Fruit fly (Drosophila melanogaster): Measurements from ENCODE around the gene CG16758.
A peak's percentile ranks its signal among the peaks of the same experiment; 100 is the strongest.

CG16758 gene

DNA sequence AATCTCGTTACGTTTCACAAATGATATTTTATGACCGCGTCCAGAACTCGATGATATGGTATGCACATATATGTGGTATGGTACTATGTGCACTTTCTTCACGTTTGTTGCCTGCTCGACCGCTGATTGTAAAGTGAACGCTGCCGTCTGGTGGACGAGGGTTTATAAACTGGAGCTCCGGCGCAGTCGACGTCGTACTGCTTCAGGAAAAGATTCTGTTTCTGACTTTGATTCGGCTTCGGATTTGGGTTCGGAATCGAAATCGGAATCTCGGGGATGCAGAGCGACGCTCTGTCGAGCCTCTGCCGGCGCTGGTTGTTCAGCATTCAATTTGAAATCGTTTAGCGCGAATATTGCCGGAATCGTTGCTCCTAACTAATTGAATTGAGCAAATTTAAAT lies at the start of gene CG16758:
CG16758 (minus strand) TSS at position 142 of the 400 bp plus-strand sequence.
- TF ChIP-seq pan (optimal IDR thresholded peaks at IDR 0.05) = no peak

dm6 chr3L:2552116-2552843 lies 48.9 kb upstream of the CG16758 start:
- no peak for TF ChIP-seq psq (optimal IDR thresholded peaks at IDR 0.05)
- TF ChIP-seq usp (GFP tag; optimal IDR thresholded peaks at IDR 0.05) = no peak
- no peak for TF ChIP-seq EcR (GFP tag; optimal IDR thresholded peaks at IDR 0.05)
- no peak for TF ChIP-seq pan (optimal IDR thresholded peaks at IDR 0.05)
- no peak for TF ChIP-seq Dll (optimal IDR thresholded peaks at IDR 0.05)
- TF ChIP-seq CG8478 (optimal IDR thresholded peaks at IDR 0.05) = no peak

dm6 chr3L:2551137-2551676 lies 47.8 kb upstream of the CG16758 start:
- no peak for TF ChIP-seq Dll (optimal IDR thresholded peaks at IDR 0.05)
- TF ChIP-seq CG8478 (optimal IDR thresholded peaks at IDR 0.05) = no peak
- TF ChIP-seq psq (optimal IDR thresholded peaks at IDR 0.05) = no peak
- no peak for TF ChIP-seq pan (optimal IDR thresholded peaks at IDR 0.05)
- no peak for TF ChIP-seq EcR (GFP tag; optimal IDR thresholded peaks at IDR 0.05)
- no peak for TF ChIP-seq usp (GFP tag; optimal IDR thresholded peaks at IDR 0.05)

- TF ChIP-seq psq (optimal IDR thresholded peaks at IDR 0.05) = no peak
- TF ChIP-seq usp (GFP tag; optimal IDR thresholded peaks at IDR 0.05) = no peak
- no peak for TF ChIP-seq pan (optimal IDR thresholded peaks at IDR 0.05)
- TF ChIP-seq Dll (optimal IDR thresholded peaks at IDR 0.05) = no peak
- TF ChIP-seq EcR (GFP tag; optimal IDR thresholded peaks at IDR 0.05) = no peak
- TF ChIP-seq CG8478 (optimal IDR thresholded peaks at IDR 0.05) = no peak
Measured at dm6 chr3L:2548932-2549331, 45.5 kb upstream of the CG16758 start.

DNA sequence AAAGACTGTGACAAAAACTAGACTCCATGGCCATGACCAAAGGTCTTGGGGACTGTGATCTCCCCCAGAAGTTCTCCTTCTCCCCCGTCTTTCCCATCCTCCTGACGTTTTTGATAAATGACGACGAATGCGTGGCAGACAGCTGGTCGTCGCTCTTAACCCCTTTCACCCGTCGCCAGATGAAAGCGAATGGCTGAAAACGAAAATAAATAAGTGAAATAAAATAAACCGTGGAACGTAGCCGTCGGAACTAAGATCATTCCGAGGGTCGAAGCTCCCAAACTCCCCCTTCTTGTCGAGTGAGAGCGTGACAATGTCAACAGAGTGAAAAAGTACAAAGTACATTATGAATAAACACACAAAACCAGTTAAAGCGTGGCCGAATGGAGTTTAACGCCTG lies 42.5 kb upstream of the CG16758 start:
- no peak for TF ChIP-seq psq (optimal IDR thresholded peaks at IDR 0.05)
- TF ChIP-seq Dll (optimal IDR thresholded peaks at IDR 0.05) = no peak
- TF ChIP-seq EcR (GFP tag; optimal IDR thresholded peaks at IDR 0.05) = no peak
- TF ChIP-seq pan (optimal IDR thresholded peaks at IDR 0.05) = no peak
- TF ChIP-seq usp (GFP tag; optimal IDR thresholded peaks at IDR 0.05) = no peak

- no peak for TF ChIP-seq usp (GFP tag; optimal IDR thresholded peaks at IDR 0.05)
Measured at dm6 chr3L:2545077-2545453, 41.7 kb upstream of the CG16758 start.

DNA sequence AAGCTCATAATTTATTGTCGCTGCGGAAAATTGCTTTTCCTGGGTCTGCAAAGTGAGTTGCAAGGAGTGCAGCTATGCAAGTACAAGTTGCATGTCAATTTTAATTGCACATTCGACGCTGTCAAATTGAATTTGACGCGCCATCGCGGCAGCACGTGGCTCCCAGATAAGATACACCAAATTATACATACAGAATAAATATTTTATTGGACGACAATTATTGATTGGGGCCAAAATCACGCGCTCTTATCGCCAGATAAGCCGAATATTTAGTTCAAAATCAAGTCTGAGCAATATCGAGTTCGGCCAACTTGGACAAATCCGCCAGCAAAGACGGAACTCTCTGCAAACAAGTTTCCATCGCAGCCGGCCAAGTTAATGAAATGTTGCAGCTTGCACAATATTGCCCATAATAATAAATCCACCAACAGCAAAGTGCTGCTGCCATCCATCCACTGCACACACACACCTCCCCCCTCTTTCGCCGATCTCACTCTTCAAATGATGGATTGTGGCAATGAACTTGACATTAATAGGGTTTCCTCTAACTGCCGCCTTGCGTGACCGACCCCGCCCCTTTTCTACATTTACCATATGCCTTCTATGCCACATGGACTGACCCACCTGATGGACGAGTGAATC lies 41.1 kb upstream of the CG16758 start:
- TF ChIP-seq pan (optimal IDR thresholded peaks at IDR 0.05) (no peak), psq (optimal IDR thresholded peaks at IDR 0.05) (no peak), usp (GFP tag; optimal IDR thresholded peaks at IDR 0.05) (no peak), Dll (optimal IDR thresholded peaks at IDR 0.05) (no peak), EcR (GFP tag; optimal IDR thresholded peaks at IDR 0.05) (no peak), CG8478 (optimal IDR thresholded peaks at IDR 0.05) (no peak)

dm6 chr3L:2541361-2541760 lies 38.0 kb upstream of the CG16758 start:
- no peak for TF ChIP-seq Dll (optimal IDR thresholded peaks at IDR 0.05)
- no peak for TF ChIP-seq psq (optimal IDR thresholded peaks at IDR 0.05)
- no peak for TF ChIP-seq EcR (GFP tag; optimal IDR thresholded peaks at IDR 0.05)
- no peak for TF ChIP-seq usp (GFP tag; optimal IDR thresholded peaks at IDR 0.05)
- no peak for TF ChIP-seq pan (optimal IDR thresholded peaks at IDR 0.05)
- TF ChIP-seq CG8478 (optimal IDR thresholded peaks at IDR 0.05) = no peak

DNA sequence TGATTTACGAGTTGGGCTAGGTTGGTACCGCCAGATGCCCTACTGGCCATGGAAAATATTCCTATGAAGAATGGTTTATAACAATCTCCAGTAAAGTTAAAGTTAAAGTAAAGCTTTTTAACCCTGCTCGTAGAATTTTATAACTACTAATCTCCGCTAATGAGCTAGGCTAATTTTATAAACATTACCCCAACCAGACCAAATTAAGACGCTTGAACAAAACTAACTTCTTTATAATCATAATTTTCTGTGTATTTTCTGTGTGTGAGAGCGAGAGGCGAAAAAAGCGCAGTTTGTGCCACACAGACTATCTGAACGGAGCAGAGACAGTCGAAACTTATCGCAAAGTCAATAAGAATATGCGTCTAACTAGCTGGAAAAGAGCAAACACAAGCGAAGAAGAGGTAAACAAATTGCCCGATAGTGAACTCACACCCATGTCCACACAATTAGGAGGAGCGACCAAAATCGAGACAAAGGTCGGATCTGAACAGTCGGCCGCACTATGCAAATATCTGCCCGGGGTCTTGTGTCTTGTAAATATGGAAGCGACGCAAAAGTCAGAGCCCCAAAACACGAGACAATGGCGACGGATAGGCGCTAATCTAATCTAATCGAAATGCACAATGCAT lies 33.7 kb upstream of the CG16758 start:
- no peak for TF ChIP-seq pan (optimal IDR thresholded peaks at IDR 0.05)
- TF ChIP-seq psq (optimal IDR thresholded peaks at IDR 0.05) = no peak
- no peak for TF ChIP-seq Dll (optimal IDR thresholded peaks at IDR 0.05)
- TF ChIP-seq CG8478 (optimal IDR thresholded peaks at IDR 0.05) = no peak
- TF ChIP-seq EcR (GFP tag; optimal IDR thresholded peaks at IDR 0.05) = no peak
- no peak for TF ChIP-seq usp (GFP tag; optimal IDR thresholded peaks at IDR 0.05)

- TF ChIP-seq CG8478 (optimal IDR thresholded peaks at IDR 0.05) (no peak), pan (optimal IDR thresholded peaks at IDR 0.05) (no peak), psq (optimal IDR thresholded peaks at IDR 0.05) (no peak), usp (GFP tag; optimal IDR thresholded peaks at IDR 0.05) (no peak), Dll (optimal IDR thresholded peaks at IDR 0.05) (no peak), EcR (GFP tag; optimal IDR thresholded peaks at IDR 0.05) (no peak)
Measured at dm6 chr3L:2533732-2534073, 30.3 kb upstream of the CG16758 start.

- TF ChIP-seq Dll (optimal IDR thresholded peaks at IDR 0.05) = no peak
- peak in 1 of 2 experiments; percentile 45 for TF ChIP-seq EcR (GFP tag; optimal IDR thresholded peaks at IDR 0.05)
Measured at dm6 chr3L:2533000-2533731, 29.8 kb upstream of the CG16758 start.

- TF ChIP-seq pan (optimal IDR thresholded peaks at IDR 0.05) = no peak
- TF ChIP-seq usp (GFP tag; optimal IDR thresholded peaks at IDR 0.05) = no peak
- TF ChIP-seq Dll (optimal IDR thresholded peaks at IDR 0.05) = no peak
- no peak for TF ChIP-seq CG8478 (optimal IDR thresholded peaks at IDR 0.05)
- no peak for TF ChIP-seq psq (optimal IDR thresholded peaks at IDR 0.05)
- TF ChIP-seq EcR (GFP tag; optimal IDR thresholded peaks at IDR 0.05) = no peak
Measured at dm6 chr3L:2532377-2532776, 29.0 kb upstream of the CG16758 start.
